Fruit fly (Drosophila melanogaster): ENCODE results near the gene kar.

kar gene

dm6 chr3R:12704861-12705260 is 15.7 kb upstream of the kar start, which contains the start of gene CG12279 (continued):
- peak; percentile 85 for TF ChIP-seq Myb (GFP tag; optimal IDR thresholded peaks at IDR 0.05)
- no peak for TF ChIP-seq chn (GFP tag; optimal IDR thresholded peaks at IDR 0.05)
- TF ChIP-seq Rfx (GFP tag; IDR thresholded peaks at IDR 0.05): no peak
- TF ChIP-seq Hr78 (GFP tag; optimal IDR thresholded peaks at IDR 0.05): no peak
- no peak for TF ChIP-seq CG12155 (GFP tag; optimal IDR thresholded peaks at IDR 0.05)
- TF ChIP-seq MBD-R2 (GFP tag; IDR thresholded peaks at IDR 0.05): peak; percentile 44; the same call in 1 of the 2 replicates
- TF ChIP-seq ato (GFP tag; IDR thresholded peaks at IDR 0.05; ENCODE audit: partially characterized antibody): no peak
- no peak for TF ChIP-seq sr (GFP tag; IDR thresholded peaks at IDR 0.05)
- TF ChIP-seq CkIIα-i1 (GFP tag; IDR thresholded peaks at IDR 0.05): no peak
- no peak for TF ChIP-seq NfI (GFP tag; optimal IDR thresholded peaks at IDR 0.05)
- TF ChIP-seq CG15011 (GFP tag; optimal IDR thresholded peaks at IDR 0.05): no peak
- TF ChIP-seq luna (GFP tag; optimal IDR thresholded peaks at IDR 0.05): no peak
- TF ChIP-seq pzg (GFP tag; optimal IDR thresholded peaks at IDR 0.05): peak; percentile 34
- TF ChIP-seq nerfin-2 (GFP tag; IDR thresholded peaks at IDR 0.05; ENCODE audit: partially characterized antibody): no peak
- no peak for TF ChIP-seq Max (GFP tag; optimal IDR thresholded peaks at IDR 0.05)
- TF ChIP-seq maf-S (GFP tag; optimal IDR thresholded peaks at IDR 0.05): no peak

DNA sequence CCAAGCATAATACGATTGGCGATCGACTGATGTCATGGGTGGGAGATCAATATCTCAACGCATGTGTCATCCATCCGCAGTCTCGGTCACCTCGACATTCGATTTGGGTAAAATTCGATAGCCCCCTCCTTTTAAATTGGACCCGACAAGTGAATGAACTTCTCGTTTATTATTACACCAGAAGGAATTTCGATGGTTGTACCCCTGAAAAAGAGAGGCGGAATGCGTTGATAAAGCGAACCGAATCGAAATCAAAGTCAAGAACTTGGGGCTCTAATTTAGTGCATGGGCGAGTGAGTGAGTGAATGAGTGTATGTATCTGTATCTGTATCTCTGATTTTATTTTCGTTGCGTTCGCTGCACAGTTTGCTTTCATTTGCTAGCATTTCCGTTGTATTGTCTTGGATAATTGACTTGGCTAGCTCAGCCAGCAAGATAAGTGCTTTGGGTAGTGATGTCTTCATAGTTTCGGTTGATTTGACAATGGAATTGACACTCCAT is 12.9 kb upstream of the kar start:
- no peak for TF ChIP-seq CG31365 (tag; optimal IDR thresholded peaks at IDR 0.05)
- TF ChIP-seq CG7271 (tag; optimal IDR thresholded peaks at IDR 0.05): no peak
- TF ChIP-seq MBD-R2 (GFP tag; IDR thresholded peaks at IDR 0.05): no peak
- TF ChIP-seq grn (GFP tag; optimal IDR thresholded peaks at IDR 0.05): peak; percentile 42
- no peak for TF ChIP-seq crc (GFP tag; optimal IDR thresholded peaks at IDR 0.05)
- TF ChIP-seq bowl (GFP tag; IDR thresholded peaks at IDR 0.05): no peak
- no peak for TF ChIP-seq pnt (GFP tag; optimal IDR thresholded peaks at IDR 0.05)
- TF ChIP-seq CG14667 (GFP tag; IDR thresholded peaks at IDR 0.05): no peak
- TF ChIP-seq CG4424 (GFP tag; optimal IDR thresholded peaks at IDR 0.05): no peak
- TF ChIP-seq CG17802 (tag; optimal IDR thresholded peaks at IDR 0.05): no peak
- no peak for TF ChIP-seq YL-1 (GFP tag; optimal IDR thresholded peaks at IDR 0.05)
- no peak for TF ChIP-seq CkIIα-i1 (GFP tag; IDR thresholded peaks at IDR 0.05)
- TF ChIP-seq CG1024 (GFP tag; IDR thresholded peaks at IDR 0.05): no peak
- no peak for TF ChIP-seq cato (GFP tag; optimal IDR thresholded peaks at IDR 0.05; ENCODE audit: borderline replicate concordance)
- no peak for TF ChIP-seq Bteb2 (GFP tag; optimal IDR thresholded peaks at IDR 0.05)
- no peak for TF ChIP-seq Atf6 (GFP tag; IDR thresholded peaks at IDR 0.05)
- no peak for TF ChIP-seq CG8290 (GFP tag; optimal IDR thresholded peaks at IDR 0.05)
- TF ChIP-seq CG8290 (tag; optimal IDR thresholded peaks at IDR 0.05): no peak
- TF ChIP-seq CG8281 (tag; optimal IDR thresholded peaks at IDR 0.05): no peak
- no peak for TF ChIP-seq scrt (GFP tag; optimal IDR thresholded peaks at IDR 0.05)
- TF ChIP-seq pan (optimal IDR thresholded peaks at IDR 0.05): no peak
- TF ChIP-seq pan (GFP tag; optimal IDR thresholded peaks at IDR 0.05 in 1 of 2, IDR thresholded peaks at IDR 0.05 in 1 of 2): no peak
- peak in 1 of 2 experiments; percentile 35 for TF ChIP-seq Hr78 (GFP tag; optimal IDR thresholded peaks at IDR 0.05)
- no peak for TF ChIP-seq sim (GFP tag; IDR thresholded peaks at IDR 0.05)
- TF ChIP-seq CG4707 (GFP tag; optimal IDR thresholded peaks at IDR 0.05): no peak
- TF ChIP-seq nmo (GFP tag; optimal IDR thresholded peaks at IDR 0.05): no peak
- no peak for TF ChIP-seq sens-2 (GFP tag; IDR thresholded peaks at IDR 0.05)
- TF ChIP-seq CG3163 (GFP tag; optimal IDR thresholded peaks at IDR 0.05): no peak
- TF ChIP-seq CG2199 (GFP tag; IDR thresholded peaks at IDR 0.05): peak; percentile 82
- TF ChIP-seq CG2678 (tag; optimal IDR thresholded peaks at IDR 0.05): no peak
- no peak for TF ChIP-seq Fer3 (tag; optimal IDR thresholded peaks at IDR 0.05)
- peak; percentile 55; the same call in 1 of the 2 replicates for TF ChIP-seq CG32767 (GFP tag; IDR thresholded peaks at IDR 0.05)
- TF ChIP-seq CG11398 (GFP tag; optimal IDR thresholded peaks at IDR 0.05): no peak
- TF ChIP-seq yki (optimal IDR thresholded peaks at IDR 0.05): no peak
- TF ChIP-seq chinmo (GFP tag; IDR thresholded peaks at IDR 0.05; ENCODE audit: partially characterized antibody): 0 out of 4 replicates have a peak, but pooled peaks have one; percentile 43
- TF ChIP-seq CG4617 (GFP tag; optimal IDR thresholded peaks at IDR 0.05; ENCODE audit: borderline replicate concordance): no peak
- TF ChIP-seq CrebB (tag; optimal IDR thresholded peaks at IDR 0.05): no peak
- peak; percentile 94 for TF ChIP-seq sd (tag; optimal IDR thresholded peaks at IDR 0.05)
- no peak for TF ChIP-seq NfI (GFP tag; optimal IDR thresholded peaks at IDR 0.05)
